Fruit fly (Drosophila melanogaster) whole organism, embryonic: ENCODE measurements around the gene CG6961.

Experiments
- CG10209 ChIP-seq: fragments of 200-800 bp; sonication (Bioruptor generic); optimal IDR thresholded peaks from 3 replicates; lab custom pipeline; 2017; ENCODE audit warnings: missing biosample characterization, mild to moderate bottlenecking, missing genetic modification characterization, missing genetic modification reagents
- CG10979 ChIP-seq: fragments of 200-800 bp; sonication (Bioruptor generic); optimal IDR thresholded peaks from 2 replicates; lab custom pipeline; 2018; ENCODE audit warnings: missing biosample characterization, mild to moderate bottlenecking, missing genetic modification characterization, moderate library complexity
- CG11093 ChIP-seq: fragments of 200-800 bp; sonication (Bioruptor generic); IDR thresholded peaks from 3 replicates; pipeline ENCODE4 v1.3.6; 2022; ENCODE audit warnings: missing biosample characterization, missing genetic modification characterization
- CG11504 ChIP-seq: fragments of 200-800 bp; sonication (Bioruptor generic); optimal IDR thresholded peaks from 3 replicates; lab custom pipeline; 2019; ENCODE audit warnings: missing biosample characterization, mild to moderate bottlenecking, missing genetic modification characterization, moderate library complexity
- CG11695 ChIP-seq: fragments of 200-800 bp; sonication (Bioruptor generic); IDR thresholded peaks from 3 replicates; pipeline ENCODE4 v1.3.6; 2022; ENCODE audit warnings: missing biosample characterization, missing genetic modification characterization
- CG11723 ChIP-seq: fragments of 200-800 bp; sonication (Bioruptor generic); optimal IDR thresholded peaks from 2 replicates; lab custom pipeline; 2017; ENCODE audit warnings: missing biosample characterization, mild to moderate bottlenecking, missing genetic modification characterization
- CG12769 ChIP-seq: fragments of 200-800 bp; sonication (Bioruptor generic); optimal IDR thresholded peaks from 2 replicates; lab custom pipeline; 2019; ENCODE audit warnings: missing biosample characterization, mild to moderate bottlenecking, missing genetic modification characterization, moderate library complexity
- CG13424 ChIP-seq: fragments of 200-800 bp; sonication (Bioruptor generic); optimal IDR thresholded peaks from 2 replicates; lab custom pipeline; 2019; ENCODE audit warnings: missing biosample characterization, mild to moderate bottlenecking, missing genetic modification characterization, moderate library complexity
- CG15514 ChIP-seq: fragments of 200-800 bp; sonication (Bioruptor generic); optimal IDR thresholded peaks from 3 replicates; lab custom pipeline; 2017; ENCODE audit warnings: missing biosample characterization, missing genetic modification characterization, mild to moderate bottlenecking, moderate library complexity, missing genetic modification reagents
- CG16813 ChIP-seq: fragments of 200-800 bp; sonication (Bioruptor generic); IDR thresholded peaks from 3 replicates; pipeline ENCODE4 v1.3.6; 2022; ENCODE audit warnings: missing biosample characterization, missing genetic modification characterization; ENCODE audit not compliant: partially characterized antibody
- CG17186 ChIP-seq: fragments of 200-800 bp; sonication (Bioruptor generic); optimal IDR thresholded peaks from 3 replicates; lab custom pipeline; 2017; ENCODE audit warnings: missing biosample characterization, missing genetic modification reagents, missing genetic modification characterization
- CG18011 ChIP-seq: fragments of 200-800 bp; sonication (Bioruptor generic); optimal IDR thresholded peaks from 2 replicates; lab custom pipeline; 2017; ENCODE audit warnings: missing biosample characterization, missing genetic modification characterization, mild to moderate bottlenecking, moderate library complexity, missing genotype
- CG18764 ChIP-seq: fragments of 200-800 bp; sonication (Bioruptor generic); optimal IDR thresholded peaks from 3 replicates; lab custom pipeline; 2016; ENCODE audit warnings: missing biosample characterization, missing genetic modification characterization
- CG34224 ChIP-seq: fragments of 200-800 bp; sonication (Bioruptor generic); IDR thresholded peaks from 3 replicates; pipeline ENCODE4 v1.3.6; 2022; ENCODE audit warnings: missing biosample characterization, missing genetic modification characterization; ENCODE audit not compliant: partially characterized antibody
- CG3726 ChIP-seq: fragments of 200-800 bp; sonication (Bioruptor generic); IDR thresholded peaks from 3 replicates; pipeline ENCODE4, ENCODE4 v1.3.6; 2022; ENCODE audit warnings: missing biosample characterization, missing genetic modification characterization
- CG4424 ChIP-seq: fragments of 200-800 bp; sonication (Bioruptor generic); optimal IDR thresholded peaks from 3 replicates; lab custom pipeline; 2016; ENCODE audit warnings: missing biosample characterization, missing genetic modification characterization
- CG5180 ChIP-seq: fragments of 200-800 bp; sonication (Bioruptor generic); optimal IDR thresholded peaks from 3 replicates; lab custom pipeline; 2017; ENCODE audit warnings: missing biosample characterization, missing genetic modification characterization, mild to moderate bottlenecking, moderate library complexity, missing genetic modification reagents
- CG7786 ChIP-seq: fragments of 200-800 bp; sonication (Bioruptor generic); optimal IDR thresholded peaks from 2 replicates; lab custom pipeline; 2016; ENCODE audit warnings: missing biosample characterization, missing genetic modification characterization
- CG8089 ChIP-seq: fragments of 200-800 bp; sonication (Bioruptor generic); optimal IDR thresholded peaks from 3 replicates; lab custom pipeline; 2016; ENCODE audit warnings: missing biosample characterization, missing genetic modification characterization
- CG8290 ChIP-seq, 3 experiments: fragments of 200-800 bp; sonication (Bioruptor generic); optimal IDR thresholded peaks; 2 replicates each; lab custom pipeline; 2016 to 2019; ENCODE audit warnings: missing biosample characterization in 3 of 3, missing genetic modification characterization in 3 of 3, mild to moderate bottlenecking in 2 of 3, moderate library complexity in 1 of 3
- CG8359 ChIP-seq: fragments of 200-800 bp; sonication (Bioruptor generic); optimal IDR thresholded peaks from 2 replicates; lab custom pipeline; 2017; ENCODE audit warnings: missing biosample characterization, mild to moderate bottlenecking, missing genetic modification characterization, borderline replicate concordance
- D19A ChIP-seq: fragments of 200-800 bp; optimal IDR thresholded peaks from 3 replicates; lab custom pipeline; 2019; ENCODE audit warnings: missing biosample characterization, mild to moderate bottlenecking, missing genetic modification characterization, moderate library complexity
- D19B ChIP-seq: fragments of 200-800 bp; sonication (Bioruptor generic); optimal IDR thresholded peaks from 2 replicates; lab custom pipeline; 2017; ENCODE audit warnings: missing biosample characterization, mild to moderate bottlenecking, missing genetic modification characterization
- Deaf1 ChIP-seq: fragments of 200-800 bp; optimal IDR thresholded peaks from 3 replicates; lab custom pipeline; 2019; ENCODE audit warnings: missing biosample characterization, mild to moderate bottlenecking, missing genetic modification characterization, moderate library complexity
- Hand ChIP-seq: fragments of 200-800 bp; sonication (Bioruptor generic); optimal IDR thresholded peaks from 2 replicates; lab custom pipeline; 2017; ENCODE audit warnings: mild to moderate bottlenecking, missing biosample characterization, missing genetic modification reagents, missing genetic modification characterization
- Jarid2 ChIP-seq: fragments of 200-800 bp; sonication (Bioruptor generic); optimal IDR thresholded peaks from 3 replicates; lab custom pipeline; 2017; ENCODE audit warnings: mild to moderate bottlenecking, missing biosample characterization, missing genetic modification reagents, missing genetic modification characterization
- Poxn ChIP-seq: fragments of 200-800 bp; sonication (Bioruptor generic); IDR thresholded peaks from 2 replicates; pipeline ENCODE4 v1.3.6; 2022; ENCODE audit warnings: missing biosample characterization, missing genetic modification characterization
- Taf1 ChIP-seq: fragments of 200-800 bp; sonication (Bioruptor generic); IDR thresholded peaks from 2 replicates; pipeline ENCODE4 v1.3.6; 2022; ENCODE audit warnings: missing biosample characterization, missing genetic modification characterization
- abd-A ChIP-seq: fragments of 200-800 bp; sonication (Bioruptor generic); optimal IDR thresholded peaks from 3 replicates; lab custom pipeline; 2019; ENCODE audit warnings: missing biosample characterization, mild to moderate bottlenecking, missing genetic modification characterization, moderate library complexity
- ac ChIP-seq: fragments of 200-800 bp; sonication (Bioruptor generic); optimal IDR thresholded peaks from 3 replicates; lab custom pipeline; 2017; ENCODE audit warnings: missing biosample characterization, mild to moderate bottlenecking, missing genetic modification characterization
- ato ChIP-seq: fragments of 200-800 bp; sonication (Bioruptor generic); IDR thresholded peaks from 2 replicates; pipeline ENCODE4 v1.3.6; 2022; ENCODE audit warnings: missing biosample characterization, missing genetic modification characterization; ENCODE audit not compliant: partially characterized antibody
- btn ChIP-seq: fragments of 200-800 bp; sonication (Bioruptor generic); optimal IDR thresholded peaks from 2 replicates; lab custom pipeline; 2016; ENCODE audit warnings: missing biosample characterization, missing genetic modification characterization
- cg ChIP-seq: fragments of 200-800 bp; sonication (Bioruptor generic); optimal IDR thresholded peaks from 3 replicates; lab custom pipeline; 2019; ENCODE audit warnings: missing biosample characterization, mild to moderate bottlenecking, missing genetic modification characterization, moderate library complexity
- chm ChIP-seq: fragments of 200-800 bp; sonication (Bioruptor generic); IDR thresholded peaks from 2 replicates; pipeline ENCODE4 v1.3.6; 2022; ENCODE audit warnings: missing biosample characterization, missing genetic modification characterization
- dmrt99B ChIP-seq: fragments of 200-800 bp; sonication (Bioruptor generic); optimal IDR thresholded peaks from 2 replicates; lab custom pipeline; 2018; ENCODE audit warnings: missing biosample characterization, mild to moderate bottlenecking, missing genetic modification characterization, moderate library complexity
- dpn ChIP-seq, 2 experiments: fragments of 200-800 bp; sonication (Bioruptor generic); optimal IDR thresholded peaks; 3 replicates each; lab custom pipeline; 2016; ENCODE audit warnings: missing biosample characterization in 2 of 2, missing genetic modification characterization in 2 of 2
- fru ChIP-seq: fragments of >200 bp; optimal IDR thresholded peaks from 2 replicates; lab custom pipeline; 2017
- grau ChIP-seq: fragments of 200-800 bp; optimal IDR thresholded peaks from 3 replicates; lab custom pipeline; 2019; ENCODE audit warnings: missing biosample characterization, mild to moderate bottlenecking, missing genetic modification characterization, moderate library complexity
- gt ChIP-seq: fragments of 200-800 bp; sonication (Bioruptor generic); IDR thresholded peaks from 2 replicates; pipeline ENCODE4 v1.3.6; 2022; ENCODE audit warnings: missing biosample characterization, missing genetic modification characterization
- klu ChIP-seq: fragments of 200-800 bp; sonication (Bioruptor generic); IDR thresholded peaks from 2 replicates; pipeline ENCODE4 v1.3.6; 2022; ENCODE audit warnings: missing biosample characterization, missing genetic modification characterization
- lola ChIP-seq, 3 experiments: fragments of >200 bp in 2 of 3; fragments of 200-800 bp in 1 of 3; sonication (Bioruptor generic) in 1 of 3; optimal IDR thresholded peaks; 2 replicates each; lab custom pipeline; 2017 to 2019; ENCODE audit warnings: missing biosample characterization in 3 of 3, missing genetic modification characterization in 3 of 3, mild to moderate bottlenecking in 1 of 3, moderate library complexity in 1 of 3
- nom ChIP-seq: fragments of 200-800 bp; sonication (Bioruptor generic); optimal IDR thresholded peaks from 2 replicates; lab custom pipeline; 2017; ENCODE audit warnings: missing biosample characterization, missing genetic modification characterization, mild to moderate bottlenecking, moderate library complexity, missing genetic modification reagents
- onecut ChIP-seq: fragments of 200-800 bp; sonication (Bioruptor generic); IDR thresholded peaks from 2 replicates; pipeline ENCODE4 v1.3.6; 2022; ENCODE audit warnings: missing biosample characterization, missing genetic modification characterization
- phol ChIP-seq: fragments of 200-800 bp; sonication (Bioruptor generic); optimal IDR thresholded peaks from 3 replicates; lab custom pipeline; 2018; ENCODE audit warnings: missing biosample characterization, mild to moderate bottlenecking, missing genetic modification characterization, moderate library complexity
- psq ChIP-seq: fragments of 200-800 bp; sonication (Bioruptor generic); optimal IDR thresholded peaks from 2 replicates; lab custom pipeline; 2017; ENCODE audit warnings: missing biosample characterization, missing genetic modification characterization
- sd ChIP-seq: fragments of 200-800 bp; sonication (Bioruptor generic); optimal IDR thresholded peaks from 3 replicates; lab custom pipeline; 2018; ENCODE audit warnings: missing biosample characterization, mild to moderate bottlenecking, missing genetic modification characterization, moderate library complexity
- sens ChIP-seq: fragments of 200-800 bp; sonication (Bioruptor generic); peaks from one replicate; lab custom pipeline; 2016; ENCODE audit warnings: missing biosample characterization, missing genetic modification characterization
- sisA ChIP-seq: fragments of 200-800 bp; sonication (Bioruptor generic); IDR thresholded peaks from 2 replicates; pipeline ENCODE4 v1.3.6; 2022; ENCODE audit warnings: missing biosample characterization, missing genetic modification characterization
- slp2 ChIP-seq: fragments of 200-800 bp; sonication (Bioruptor generic); optimal IDR thresholded peaks from 2 replicates; lab custom pipeline; 2016; ENCODE audit warnings: missing biosample characterization, missing genetic modification characterization
- tx ChIP-seq: fragments of 200-800 bp; sonication (Bioruptor generic); optimal IDR thresholded peaks from 2 replicates; lab custom pipeline; 2016; ENCODE audit warnings: missing biosample characterization, missing genetic modification characterization

CG6961 gene

DNA sequence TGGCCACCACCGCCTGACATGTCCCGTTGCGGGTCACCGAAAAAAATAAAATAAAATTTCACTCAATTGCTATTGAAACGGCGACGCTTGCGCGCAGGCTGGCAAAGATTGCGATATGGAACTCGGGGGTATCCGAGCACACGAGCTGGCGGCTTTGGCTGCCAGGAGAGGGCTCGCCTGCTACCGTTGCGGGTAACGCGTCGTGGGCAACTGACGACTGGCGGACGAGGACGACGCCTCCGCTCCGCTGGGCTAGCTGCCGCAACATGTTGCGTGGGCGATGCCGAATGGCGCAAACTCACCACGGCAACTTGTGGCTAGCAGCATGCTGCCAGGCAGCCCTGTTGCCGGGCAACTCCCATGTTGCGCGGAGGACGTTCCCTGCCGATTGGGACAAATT, 14.2 kb downstream of the CG6961 start, which contains the start of gene CCKLR-17D3 (continued):
- peak; percentile 71 for TF ChIP-seq Jarid2 (GFP tag; lab: Kevin White, UChicago)
- TF ChIP-seq CG5180 = peak; percentile 27
- TF ChIP-seq Deaf1 (tag; lab: Kevin White, UChicago) = peak; percentile 88
- no peak for TF ChIP-seq CG4424 (GFP tag; lab: Kevin White, UChicago)
- no peak for TF ChIP-seq gt (GFP tag; lab: Robert Waterston, UW)
- peak; percentile 5 for TF ChIP-seq nom (GFP tag; lab: Kevin White, UChicago)
- TF ChIP-seq Poxn (GFP tag; lab: Robert Waterston, UW) = no peak
- no peak for TF ChIP-seq D19B
- no peak for TF ChIP-seq abd-A
- no peak for TF ChIP-seq phol (tag; lab: Kevin White, UChicago)
- TF ChIP-seq fru = no peak
- TF ChIP-seq D19A (tag; lab: Kevin White, UChicago) = no peak
- peak; percentile 72 for TF ChIP-seq sens
- TF ChIP-seq ac = no peak
- no peak for TF ChIP-seq Hand (GFP tag; lab: Kevin White, UChicago)
- TF ChIP-seq CG16813 (GFP tag; lab: Robert Waterston, UW) = 0 out of 3 replicates have a peak, but pooled peaks have one; percentile 14
- TF ChIP-seq CG15514 = no peak
- no peak for TF ChIP-seq Taf1 (GFP tag; lab: Robert Waterston, UW)
- TF ChIP-seq CG8359 (GFP tag; lab: Kevin White, UChicago) = no peak
- TF ChIP-seq grau = no peak
- TF ChIP-seq CG11695 = no peak
- TF ChIP-seq CG12769 (tag; lab: Kevin White, UChicago) = no peak
- no peak for TF ChIP-seq slp2 (GFP tag; lab: Kevin White, UChicago)
- TF ChIP-seq tx (GFP tag; lab: Kevin White, UChicago) = no peak
- TF ChIP-seq CG11504 (tag; lab: Kevin White, UChicago) = peak; percentile 99
- no peak for TF ChIP-seq btn (GFP tag; lab: Kevin White, UChicago)
- TF ChIP-seq sd (tag; lab: Kevin White, UChicago) = no peak
- TF ChIP-seq dpn (GFP tag; optimal IDR thresholded peaks at IDR 0.05; lab: Kevin White, UChicago) = no peak
- no peak for TF ChIP-seq lola (GFP tag; optimal IDR thresholded peaks at IDR 0.05; lab: Kevin White, UChicago)
- TF ChIP-seq CG10209 (GFP tag; lab: Kevin White, UChicago) = no peak
- 0 out of 2 replicates have a peak, but pooled peaks have one; percentile 23 for TF ChIP-seq chm
- no peak for TF ChIP-seq CG13424 (tag; lab: Kevin White, UChicago)
- no peak for TF ChIP-seq klu (GFP tag; lab: Robert Waterston, UW)
- no peak for TF ChIP-seq CG10979 (tag; lab: Kevin White, UChicago)
- no peak for TF ChIP-seq CG11723
- no peak for TF ChIP-seq CG18764 (GFP tag; lab: Kevin White, UChicago)
- TF ChIP-seq CG8089 (GFP tag; lab: Kevin White, UChicago) = no peak
- TF ChIP-seq sisA = no peak
- TF ChIP-seq dmrt99B (tag; lab: Kevin White, UChicago) = no peak
- TF ChIP-seq CG7786 (GFP tag; lab: Kevin White, UChicago) = no peak
- no peak for TF ChIP-seq CG8290 (GFP tag; optimal IDR thresholded peaks at IDR 0.05; lab: Kevin White, UChicago)
- TF ChIP-seq CG8290 (tag; optimal IDR thresholded peaks at IDR 0.05; lab: Kevin White, UChicago) = peak in 1 of 2 experiments; percentile 23
- TF ChIP-seq onecut (GFP tag; lab: Robert Waterston, UW) = no peak
- TF ChIP-seq CG11093 (GFP tag; lab: Robert Waterston, UW) = no peak
- no peak for TF ChIP-seq CG3726 (GFP tag; lab: Robert Waterston, UW)
- no peak for TF ChIP-seq CG34224 (GFP tag; lab: Robert Waterston, UW)
- no peak for TF ChIP-seq CG17186 (GFP tag; lab: Kevin White, UChicago)
- no peak for TF ChIP-seq CG18011 (GFP tag; lab: Kevin White, UChicago)
- no peak for TF ChIP-seq ato (GFP tag; lab: Robert Waterston, UW)
- no peak for TF ChIP-seq cg (GFP tag; lab: Kevin White, UChicago)
- TF ChIP-seq psq (GFP tag; lab: Kevin White, UChicago) = no peak
